Fruit fly (Drosophila melanogaster) whole organism, embryonic: Measurements from ENCODE around the gene Pvf2.

Source experiments
- Aef1 ChIP-seq: fragments of 200-800 bp; sonication (Bioruptor generic); IDR thresholded peaks from 3 replicates; pipeline ENCODE4 v1.3.6; 2022; ENCODE audit warnings: missing biosample characterization, missing genetic modification characterization
- BEAF-32 ChIP-seq: fragments of 200-800 bp; sonication (Bioruptor generic); optimal IDR thresholded peaks from 3 replicates; lab custom pipeline; 2017; ENCODE audit warnings: missing biosample characterization, missing genetic modification characterization, mild to moderate bottlenecking, moderate library complexity, missing genetic modification reagents
- CG10209 ChIP-seq: fragments of 200-800 bp; sonication (Bioruptor generic); optimal IDR thresholded peaks from 3 replicates; lab custom pipeline; 2017; ENCODE audit warnings: missing biosample characterization, mild to moderate bottlenecking, missing genetic modification characterization, missing genetic modification reagents
- CG11504 ChIP-seq: fragments of 200-800 bp; sonication (Bioruptor generic); optimal IDR thresholded peaks from 3 replicates; lab custom pipeline; 2019; ENCODE audit warnings: missing biosample characterization, mild to moderate bottlenecking, missing genetic modification characterization, moderate library complexity
- CG11560 ChIP-seq: fragments of 200-800 bp; sonication (Bioruptor generic); IDR thresholded peaks from 3 replicates; pipeline ENCODE4 v1.3.6; 2022; ENCODE audit warnings: missing biosample characterization, missing genetic modification characterization
- CG11696 ChIP-seq: fragments of 200-800 bp; sonication (Bioruptor generic); IDR thresholded peaks from 2 replicates; pipeline ENCODE4 v1.3.6; 2022; ENCODE audit warnings: missing biosample characterization, missing genetic modification characterization
- CG1233 ChIP-seq: fragments of 200-800 bp; sonication (Bioruptor generic); optimal IDR thresholded peaks from 4 replicates; lab custom pipeline; 2018; ENCODE audit warnings: missing biosample characterization, mild to moderate bottlenecking, missing genetic modification characterization
- CG12659 ChIP-seq: fragments of 200-800 bp; sonication (Bioruptor generic); optimal IDR thresholded peaks from 3 replicates; lab custom pipeline; 2017; ENCODE audit warnings: mild to moderate bottlenecking, missing biosample characterization, missing genetic modification reagents, missing genetic modification characterization
- CG13296 ChIP-seq: fragments of 200-800 bp; sonication (Bioruptor generic); optimal IDR thresholded peaks from 3 replicates; lab custom pipeline; 2018; ENCODE audit warnings: missing biosample characterization, mild to moderate bottlenecking, missing genetic modification characterization
- CG1529 ChIP-seq: fragments of 200-800 bp; sonication (Bioruptor generic); optimal IDR thresholded peaks from 3 replicates; lab custom pipeline; 2018; ENCODE audit warnings: missing biosample characterization, missing genetic modification characterization
- CG15696 ChIP-seq: fragments of 200-800 bp; sonication (Bioruptor generic); optimal IDR thresholded peaks from 2 replicates; lab custom pipeline; 2019; ENCODE audit warnings: missing biosample characterization, mild to moderate bottlenecking, missing genetic modification characterization, moderate library complexity
- CG17568 ChIP-seq: fragments of 200-800 bp; sonication (Bioruptor generic); optimal IDR thresholded peaks from 2 replicates; lab custom pipeline; 2018; ENCODE audit warnings: missing biosample characterization, mild to moderate bottlenecking, missing genetic modification characterization, moderate library complexity
- CG17612 ChIP-seq: fragments of 200-800 bp; sonication (Bioruptor generic); IDR thresholded peaks from 2 replicates; pipeline ENCODE4 v1.3.6; 2022; ENCODE audit warnings: missing biosample characterization, missing genetic modification characterization
- CG18599 ChIP-seq: fragments of 200-800 bp; sonication (Bioruptor generic); optimal IDR thresholded peaks from 3 replicates; lab custom pipeline; 2017; ENCODE audit warnings: missing biosample characterization, missing genetic modification characterization, mild to moderate bottlenecking, moderate library complexity, missing genetic modification reagents
- CG18619 ChIP-seq: fragments of 200-800 bp; sonication (Bioruptor generic); optimal IDR thresholded peaks from 3 replicates; lab custom pipeline; 2017; ENCODE audit warnings: missing biosample characterization, mild to moderate bottlenecking, missing genetic modification characterization
- CG2202 ChIP-seq: fragments of 200-800 bp; sonication (Bioruptor generic); optimal IDR thresholded peaks from 2 replicates; lab custom pipeline; 2018; ENCODE audit warnings: missing biosample characterization, mild to moderate bottlenecking, missing genetic modification characterization
- CG30403 ChIP-seq: fragments of 200-800 bp; sonication (Bioruptor generic); optimal IDR thresholded peaks from 3 replicates; lab custom pipeline; 2016; ENCODE audit warnings: missing biosample characterization, missing genetic modification characterization
- CG31388 ChIP-seq: fragments of 200-800 bp; sonication (Bioruptor generic); optimal IDR thresholded peaks from 2 replicates; lab custom pipeline; 2016; ENCODE audit warnings: missing biosample characterization, missing genetic modification characterization
- CG3995 ChIP-seq: fragments of 200-800 bp; sonication (Bioruptor generic); optimal IDR thresholded peaks from 3 replicates; lab custom pipeline; 2016; ENCODE audit warnings: missing biosample characterization, missing genetic modification characterization
- CG5180 ChIP-seq: fragments of 200-800 bp; sonication (Bioruptor generic); optimal IDR thresholded peaks from 3 replicates; lab custom pipeline; 2017; ENCODE audit warnings: missing biosample characterization, missing genetic modification characterization, mild to moderate bottlenecking, moderate library complexity, missing genetic modification reagents
- CG8765 ChIP-seq: fragments of 200-800 bp; sonication (Bioruptor generic); IDR thresholded peaks from 2 replicates; pipeline ENCODE4 v1.3.6; 2022; ENCODE audit warnings: missing biosample characterization, missing genetic modification characterization
- CG9817 ChIP-seq: fragments of 200-800 bp; sonication (Bioruptor generic); optimal IDR thresholded peaks from 2 replicates; lab custom pipeline; 2018; ENCODE audit warnings: missing biosample characterization, mild to moderate bottlenecking, missing genetic modification characterization, moderate library complexity
- Doc2 ChIP-seq: fragments of 200-800 bp; sonication (Bioruptor generic); IDR thresholded peaks from 2 replicates; pipeline ENCODE4 v1.3.6; 2022; ENCODE audit warnings: missing biosample characterization, missing genetic modification characterization
- HLH4C ChIP-seq: fragments of 200-800 bp; sonication (Bioruptor generic); IDR thresholded peaks from 3 replicates; pipeline ENCODE4 v1.3.6; 2022; ENCODE audit warnings: missing biosample characterization, missing genetic modification characterization; ENCODE audit not compliant: partially characterized antibody
- HLHmδ ChIP-seq: fragments of 200-800 bp; sonication (Bioruptor generic); optimal IDR thresholded peaks from 2 replicates; lab custom pipeline; 2018; ENCODE audit warnings: missing biosample characterization, mild to moderate bottlenecking, missing genetic modification characterization, moderate library complexity
- NfI ChIP-seq: fragments of 200-800 bp; sonication (Bioruptor generic); optimal IDR thresholded peaks from 3 replicates; lab custom pipeline; 2018; ENCODE audit warnings: missing biosample characterization, mild to moderate bottlenecking, missing genetic modification characterization, moderate library complexity
- Scr ChIP-seq: fragments of 200-800 bp; sonication (Bioruptor generic); IDR thresholded peaks from 2 replicates; pipeline ENCODE4 v1.3.6; 2022; ENCODE audit warnings: missing biosample characterization, missing genetic modification characterization; ENCODE audit not compliant: partially characterized antibody
- Sry-δ ChIP-seq: fragments of 200-800 bp; sonication (Bioruptor generic); optimal IDR thresholded peaks from 2 replicates; lab custom pipeline; 2016; ENCODE audit warnings: missing biosample characterization, missing genetic modification characterization
- chinmo ChIP-seq: fragments of 200-800 bp; sonication (Bioruptor generic); IDR thresholded peaks from 4 replicates; pipeline ENCODE4 v1.3.6; 2022; ENCODE audit warnings: missing biosample characterization, missing genetic modification characterization; ENCODE audit not compliant: partially characterized antibody
- croc ChIP-seq: fragments of 200-800 bp; sonication (Bioruptor generic); conservative IDR thresholded peaks from 3 replicates; pipeline ENCODE4 v1.3.6; 2022; ENCODE audit warnings: missing biosample characterization, missing genetic modification characterization
- cwo ChIP-seq: fragments of 200-800 bp; sonication (Bioruptor generic); optimal IDR thresholded peaks from 3 replicates; lab custom pipeline; 2017; ENCODE audit warnings: missing biosample characterization, missing genetic modification characterization, mild to moderate bottlenecking, moderate library complexity, missing genetic modification reagents
- da ChIP-seq: fragments of 200-800 bp; sonication (Bioruptor generic); optimal IDR thresholded peaks from 2 replicates; lab custom pipeline; 2016; ENCODE audit warnings: missing biosample characterization, missing genetic modification characterization
- esg ChIP-seq: fragments of 200-800 bp; sonication (Bioruptor generic); conservative IDR thresholded peaks from 2 replicates; pipeline ENCODE4 v1.3.6; 2022; ENCODE audit warnings: missing biosample characterization, missing genetic modification characterization
- gce ChIP-seq: fragments of 200-800 bp; sonication (Bioruptor generic); IDR thresholded peaks from 3 replicates; pipeline ENCODE4 v1.3.6; 2022; ENCODE audit warnings: missing biosample characterization, missing genetic modification characterization
- grn ChIP-seq: fragments of 200-800 bp; sonication (Bioruptor generic); optimal IDR thresholded peaks from 3 replicates; lab custom pipeline; 2017; ENCODE audit warnings: missing biosample characterization, missing genetic modification characterization
- ham ChIP-seq: fragments of 200-800 bp; sonication (Bioruptor generic); IDR thresholded peaks from 2 replicates; pipeline ENCODE4 v1.3.6; 2022; ENCODE audit warnings: missing biosample characterization, missing genetic modification characterization
- kah ChIP-seq: fragments of 200-800 bp; sonication (Bioruptor generic); optimal IDR thresholded peaks from 2 replicates; lab custom pipeline; 2018; ENCODE audit warnings: missing biosample characterization, mild to moderate bottlenecking, missing genetic modification characterization
- ken ChIP-seq: fragments of 200-800 bp; sonication (Bioruptor generic); IDR thresholded peaks from 3 replicates; pipeline ENCODE4 v1.3.6; 2022; ENCODE audit warnings: missing biosample characterization, missing genetic modification characterization
- lbe ChIP-seq: fragments of 200-800 bp; sonication (Bioruptor generic); optimal IDR thresholded peaks from 2 replicates; lab custom pipeline; 2016; ENCODE audit warnings: missing biosample characterization, mild to moderate bottlenecking, missing genetic modification characterization
- mam ChIP-seq: fragments of 200-800 bp; sonication (Bioruptor generic); optimal IDR thresholded peaks from 3 replicates; lab custom pipeline; 2016; ENCODE audit warnings: missing biosample characterization, missing genetic modification characterization
- seq ChIP-seq: fragments of 200-800 bp; sonication (Bioruptor generic); IDR thresholded peaks from 2 replicates; pipeline ENCODE4 v1.3.6; 2022; ENCODE audit warnings: missing biosample characterization, missing genetic modification characterization
- shn ChIP-seq: fragments of 200-800 bp; sonication (Bioruptor generic); optimal IDR thresholded peaks from 3 replicates; lab custom pipeline; 2016; ENCODE audit warnings: missing biosample characterization, missing genetic modification characterization
- sim ChIP-seq: fragments of 200-800 bp; sonication (Bioruptor generic); IDR thresholded peaks from 2 replicates; pipeline ENCODE4 v1.3.6; 2022; ENCODE audit warnings: missing biosample characterization, missing genetic modification characterization
- sisA ChIP-seq: fragments of 200-800 bp; sonication (Bioruptor generic); IDR thresholded peaks from 2 replicates; pipeline ENCODE4 v1.3.6; 2022; ENCODE audit warnings: missing biosample characterization, missing genetic modification characterization
- sob ChIP-seq: fragments of 200-800 bp; sonication (Bioruptor generic); IDR thresholded peaks from 2 replicates; pipeline ENCODE4 v1.3.6; 2022; ENCODE audit warnings: missing biosample characterization, missing genetic modification characterization
- trem ChIP-seq: fragments of 200-800 bp; optimal IDR thresholded peaks from 3 replicates; lab custom pipeline; 2019; ENCODE audit warnings: missing biosample characterization, mild to moderate bottlenecking, missing genetic modification characterization, moderate library complexity
- tup ChIP-seq: fragments of 200-800 bp; sonication (Bioruptor generic); optimal IDR thresholded peaks from 2 replicates; lab custom pipeline; 2016; ENCODE audit warnings: missing biosample characterization, mild to moderate bottlenecking, missing genetic modification characterization, moderate library complexity
- vfl ChIP-seq: fragments of 200-800 bp; sonication (Bioruptor generic); optimal IDR thresholded peaks from 2 replicates; lab custom pipeline; 2016; ENCODE audit warnings: missing biosample characterization, missing genetic modification characterization
- vvl ChIP-seq: fragments of 200-800 bp; sonication (Bioruptor generic); IDR thresholded peaks from 2 replicates; pipeline ENCODE4 v1.3.6; 2022; ENCODE audit warnings: missing biosample characterization, missing genetic modification characterization

Pvf2 gene

DNA sequence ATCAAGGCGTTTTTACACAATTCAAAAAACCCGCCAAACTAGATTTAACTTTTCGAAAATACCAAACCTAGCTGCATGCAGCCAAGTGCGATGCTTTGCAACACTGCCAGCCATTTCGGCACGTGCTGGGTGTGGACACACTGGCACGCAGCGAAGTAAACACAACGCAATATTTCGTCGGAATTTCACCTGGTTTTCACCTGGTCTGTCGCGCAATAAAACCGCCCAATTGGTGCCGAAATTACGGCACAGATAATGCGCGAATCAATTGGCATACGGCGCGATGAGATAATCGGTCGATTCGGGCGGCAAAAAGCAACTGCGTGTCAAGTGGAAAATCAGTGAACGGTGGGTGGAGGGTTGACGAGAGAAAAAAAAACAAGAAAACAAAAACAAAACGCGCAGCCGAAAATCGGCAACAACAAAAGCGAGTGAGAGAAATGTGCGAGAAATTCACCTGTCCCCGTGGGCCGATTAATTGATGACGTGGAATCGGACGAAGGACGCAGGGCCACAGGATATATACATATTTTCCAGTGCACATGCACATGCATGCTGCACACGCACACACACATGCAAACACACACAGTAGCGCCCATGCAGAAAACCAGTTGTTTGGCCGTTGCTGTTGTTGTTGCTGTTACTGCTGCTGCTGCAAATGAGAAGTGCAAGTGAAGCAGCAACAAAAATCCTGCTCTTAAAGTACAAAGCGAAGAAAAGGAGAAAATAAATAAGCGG is 28.1 kb downstream of the Pvf2 start, which contains the start of gene Mnn1 (continued):
- peak; percentile 38 for TF ChIP-seq CG30403 (GFP tag; lab: Kevin White, UChicago)
- TF ChIP-seq CG31388 (GFP tag; lab: Kevin White, UChicago), result no peak
- peak; percentile 52 for TF ChIP-seq vfl (GFP tag; lab: Kevin White, UChicago)
- TF ChIP-seq CG9817 (tag; lab: Kevin White, UChicago), result no peak
- TF ChIP-seq ham (GFP tag; lab: Robert Waterston, UW), result no peak
- peak; percentile 27 for TF ChIP-seq shn (GFP tag; lab: Kevin White, UChicago)
- peak; percentile 31; the same call in 1 of the 2 replicates for TF ChIP-seq vvl (GFP tag; lab: Robert Waterston, UW)
- TF ChIP-seq CG11560 (tag; lab: Robert Waterston, UW), result no peak
- peak; percentile 27 for TF ChIP-seq lbe (GFP tag; lab: Kevin White, UChicago)
- no peak for TF ChIP-seq HLH4C (GFP tag; lab: Robert Waterston, UW)
- no peak for TF ChIP-seq CG17568 (GFP tag; lab: Kevin White, UChicago)
- no peak for TF ChIP-seq CG2202 (tag; lab: Kevin White, UChicago)
- TF ChIP-seq cwo, result peak; percentile 95
- TF ChIP-seq BEAF-32 (GFP tag; lab: Kevin White, UChicago), result peak; percentile 46
- TF ChIP-seq esg (GFP tag; lab: Robert Waterston, UW), result no peak
- TF ChIP-seq Sry-δ, result peak; percentile 54
- peak; percentile 30 for TF ChIP-seq sob
- TF ChIP-seq ken (GFP tag; lab: Robert Waterston, UW), result peak; percentile 64; the same call in 2 of the 3 replicates
- TF ChIP-seq Aef1, result peak; percentile 27; the same call in 1 of the 3 replicates
- TF ChIP-seq CG12659 (GFP tag; lab: Kevin White, UChicago), result peak; percentile 71
- peak; percentile 39 for TF ChIP-seq CG1233 (GFP tag; lab: Kevin White, UChicago)
- TF ChIP-seq mam (GFP tag; lab: Kevin White, UChicago), result peak; percentile 53
- TF ChIP-seq CG11696 (GFP tag; lab: Robert Waterston, UW), result no peak
- TF ChIP-seq Doc2 (GFP tag; lab: Robert Waterston, UW), result no peak
- peak; percentile 91 for TF ChIP-seq CG11504 (tag; lab: Kevin White, UChicago)
- TF ChIP-seq CG17612 (GFP tag; lab: Robert Waterston, UW), result no peak
- TF ChIP-seq Scr, result peak; percentile 51
- peak; percentile 85; the same call in 3 of the 4 replicates for TF ChIP-seq chinmo (GFP tag; lab: Robert Waterston, UW)
- TF ChIP-seq kah (GFP tag; lab: Kevin White, UChicago), result peak; percentile 20
- peak; percentile 33 for TF ChIP-seq CG10209 (GFP tag; lab: Kevin White, UChicago)
- no peak for TF ChIP-seq CG1529 (GFP tag; lab: Kevin White, UChicago)
- no peak for TF ChIP-seq seq
- no peak for TF ChIP-seq CG5180 (GFP tag; lab: Kevin White, UChicago)
- no peak for TF ChIP-seq gce (GFP tag; lab: Robert Waterston, UW)
- TF ChIP-seq grn (GFP tag; lab: Kevin White, UChicago), result no peak
- TF ChIP-seq CG3995 (GFP tag; lab: Kevin White, UChicago), result no peak
- TF ChIP-seq CG18619, result no peak
- TF ChIP-seq sim (GFP tag; lab: Robert Waterston, UW), result no peak
- no peak for TF ChIP-seq tup (GFP tag; lab: Kevin White, UChicago)
- TF ChIP-seq HLHmδ (GFP tag; lab: Kevin White, UChicago), result peak; percentile 98
- TF ChIP-seq NfI (GFP tag; lab: Kevin White, UChicago), result peak; percentile 57
- no peak for TF ChIP-seq CG13296 (GFP tag; lab: Kevin White, UChicago)
- no peak for TF ChIP-seq CG18599
- no peak for TF ChIP-seq CG8765 (GFP tag; lab: Robert Waterston, UW)
- TF ChIP-seq CG15696 (tag; lab: Kevin White, UChicago), result no peak
- TF ChIP-seq da (GFP tag; lab: Kevin White, UChicago), result peak; percentile 59
- TF ChIP-seq trem (tag; lab: Kevin White, UChicago), result peak; percentile 69
- TF ChIP-seq sisA, result no peak
- no peak for TF ChIP-seq croc (GFP tag; lab: Robert Waterston, UW)
